Worm (Caenorhabditis elegans): Measurements from ENCODE around the gene gon-4.

The gon-4 gene

DNA sequence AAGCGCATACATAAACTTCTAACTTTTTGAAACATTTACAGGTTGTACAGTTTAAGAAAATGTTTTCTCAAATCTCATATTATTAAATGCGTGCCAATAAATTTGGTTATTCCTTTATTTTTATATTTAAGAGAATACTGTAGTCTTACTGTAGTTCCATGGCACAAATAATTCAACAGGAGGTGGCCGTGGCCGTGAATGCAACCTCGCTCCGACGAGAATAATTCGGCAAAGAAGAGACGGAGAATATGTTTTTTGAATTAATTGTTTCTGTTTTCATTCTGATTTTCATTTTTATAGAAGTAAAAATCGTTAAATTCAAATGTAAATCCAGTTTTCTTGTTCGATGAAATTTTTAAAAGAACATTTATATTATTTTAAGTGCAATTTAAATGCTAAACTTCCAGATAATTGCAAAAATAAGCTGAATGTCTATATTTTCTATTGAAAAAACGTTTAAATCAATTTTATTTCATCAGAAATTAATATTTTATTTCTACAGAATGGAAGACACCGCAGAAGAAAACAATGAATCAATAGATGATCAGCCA is at the start of gene gon-4:
Gene gon-4 (plus strand): TSS at position 501 of the 551 bp plus-strand sequence.
- no peak for TF ChIP-seq ref-1 (GFP tag; conservative IDR thresholded peaks at IDR 0.05)
- no peak for TF ChIP-seq med-1 (GFP tag; optimal IDR thresholded peaks at IDR 0.05; ENCODE audit: insufficient read depth)

ce11 chrIV:10148938-10149337 is 48.7 kb upstream of the gon-4 start, which contains the start of gene pigs-1:
Gene pigs-1 (minus strand): TSS chrIV:10149038.
- TF ChIP-seq klf-2 (GFP tag; conservative IDR thresholded peaks at IDR 0.05), result no peak
- TF ChIP-seq T22C8.4 (GFP tag; IDR thresholded peaks at IDR 0.05), result no peak
- TF ChIP-seq tab-1 (GFP tag; IDR thresholded peaks at IDR 0.05), result no peak
- TF ChIP-seq ztf-23 (GFP tag; IDR thresholded peaks at IDR 0.05), result no peak
- no peak for TF ChIP-seq flt-1 (GFP tag; IDR thresholded peaks at IDR 0.05)
- no peak for TF ChIP-seq cog-1 (tag; optimal IDR thresholded peaks at IDR 0.05)
- TF ChIP-seq med-1 (GFP tag; optimal IDR thresholded peaks at IDR 0.05; ENCODE audit: insufficient read depth), result no peak

ce11 chrIV:10150552-10151004 is 47.0 kb upstream of the gon-4 start, which contains the start of gene tsp-12:
Gene tsp-12 (minus strand): TSS chrIV:10150602.
- TF ChIP-seq med-1 (GFP tag; optimal IDR thresholded peaks at IDR 0.05; ENCODE audit: insufficient read depth) (no peak), ztf-23 (GFP tag; IDR thresholded peaks at IDR 0.05) (no peak), klf-2 (GFP tag; conservative IDR thresholded peaks at IDR 0.05) (no peak), ref-1 (GFP tag; conservative IDR thresholded peaks at IDR 0.05) (no peak), flt-1 (GFP tag; IDR thresholded peaks at IDR 0.05) (no peak), tab-1 (GFP tag; IDR thresholded peaks at IDR 0.05) (no peak), T22C8.4 (GFP tag; IDR thresholded peaks at IDR 0.05) (no peak), cog-1 (tag; optimal IDR thresholded peaks at IDR 0.05) (no peak), ztf-29 (GFP tag; IDR thresholded peaks at IDR 0.05) (no peak)

DNA sequence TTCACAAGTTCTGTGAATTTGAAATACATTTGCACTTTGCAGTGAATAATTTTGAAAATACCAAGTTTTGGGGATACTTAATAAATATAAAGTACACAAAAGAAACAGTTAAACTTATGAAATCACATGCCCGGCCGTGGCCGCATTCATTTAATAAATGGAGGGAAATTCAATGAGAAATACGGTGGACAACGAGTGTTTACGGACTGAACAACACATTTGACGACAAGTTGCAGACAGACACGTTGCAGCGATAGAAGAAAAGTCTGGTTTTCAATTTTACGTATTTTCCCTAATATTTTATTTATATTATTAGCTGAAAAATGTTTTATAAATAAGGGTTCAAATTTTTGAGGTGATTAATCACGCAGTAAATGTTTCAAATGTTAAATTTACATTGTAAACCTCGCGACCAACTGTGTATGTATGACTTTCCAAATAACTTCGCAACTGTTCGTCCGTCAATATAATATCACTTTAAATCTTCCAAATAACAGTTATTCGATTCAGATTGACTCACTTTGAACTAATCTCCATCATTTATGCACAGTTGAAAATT is 46.1 kb upstream of the gon-4 start, which contains the start of gene copg-1:
Gene copg-1 (plus strand): TSS at position 509 of the 559 bp plus-strand sequence.
- TF ChIP-seq tab-1 (GFP tag; IDR thresholded peaks at IDR 0.05), result no peak
- no peak for TF ChIP-seq ref-1 (GFP tag; conservative IDR thresholded peaks at IDR 0.05)
- no peak for TF ChIP-seq klf-2 (GFP tag; conservative IDR thresholded peaks at IDR 0.05)
- TF ChIP-seq ztf-23 (GFP tag; IDR thresholded peaks at IDR 0.05), result no peak
- no peak for TF ChIP-seq cog-1 (tag; optimal IDR thresholded peaks at IDR 0.05)
- no peak for TF ChIP-seq ztf-29 (GFP tag; IDR thresholded peaks at IDR 0.05)
- no peak for TF ChIP-seq flt-1 (GFP tag; IDR thresholded peaks at IDR 0.05)
- TF ChIP-seq T22C8.4 (GFP tag; IDR thresholded peaks at IDR 0.05), result no peak
- TF ChIP-seq med-1 (GFP tag; optimal IDR thresholded peaks at IDR 0.05; ENCODE audit: insufficient read depth), result no peak

ce11 chrIV:10153479-10153878 is 44.1 kb upstream of the gon-4 start:
- TF ChIP-seq tab-1 (GFP tag; IDR thresholded peaks at IDR 0.05), result no peak
- TF ChIP-seq ztf-23 (GFP tag; IDR thresholded peaks at IDR 0.05), result no peak
- TF ChIP-seq ref-1 (GFP tag; conservative IDR thresholded peaks at IDR 0.05), result no peak
- TF ChIP-seq flt-1 (GFP tag; IDR thresholded peaks at IDR 0.05), result no peak
- TF ChIP-seq cog-1 (tag; optimal IDR thresholded peaks at IDR 0.05), result no peak
- TF ChIP-seq T22C8.4 (GFP tag; IDR thresholded peaks at IDR 0.05), result no peak
- TF ChIP-seq ztf-29 (GFP tag; IDR thresholded peaks at IDR 0.05), result no peak
- TF ChIP-seq klf-2 (GFP tag; conservative IDR thresholded peaks at IDR 0.05), result no peak
- TF ChIP-seq med-1 (GFP tag; optimal IDR thresholded peaks at IDR 0.05; ENCODE audit: insufficient read depth), result no peak

DNA sequence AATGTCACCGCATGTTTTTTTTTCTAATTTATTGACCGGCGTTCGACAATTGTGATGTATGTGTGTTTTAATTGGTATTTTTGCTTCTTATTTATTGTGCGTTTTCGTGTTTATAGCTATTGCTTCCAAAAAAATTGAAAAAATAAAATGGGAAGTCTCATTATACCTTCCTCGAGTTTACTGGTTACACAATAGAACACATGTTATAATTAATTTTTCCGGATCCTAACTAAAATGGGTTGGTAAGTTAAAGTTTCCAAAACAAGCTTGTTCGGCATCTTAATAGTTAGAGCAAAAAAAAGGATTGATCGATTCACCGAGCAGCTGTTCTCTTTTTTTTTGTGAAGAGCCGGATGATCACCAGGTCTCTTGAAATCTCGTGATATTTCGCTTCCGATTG is 42.1 kb upstream of the gon-4 start, which contains the start of gene ttr-54:
Gene ttr-54 (plus strand): TSS at position 301 of the 400 bp plus-strand sequence.
- TF ChIP-seq tab-1 (GFP tag; IDR thresholded peaks at IDR 0.05), result no peak
- no peak for TF ChIP-seq ref-1 (GFP tag; conservative IDR thresholded peaks at IDR 0.05)
- TF ChIP-seq T22C8.4 (GFP tag; IDR thresholded peaks at IDR 0.05), result no peak
- TF ChIP-seq klf-2 (GFP tag; conservative IDR thresholded peaks at IDR 0.05), result no peak
- no peak for TF ChIP-seq ztf-23 (GFP tag; IDR thresholded peaks at IDR 0.05)

DNA sequence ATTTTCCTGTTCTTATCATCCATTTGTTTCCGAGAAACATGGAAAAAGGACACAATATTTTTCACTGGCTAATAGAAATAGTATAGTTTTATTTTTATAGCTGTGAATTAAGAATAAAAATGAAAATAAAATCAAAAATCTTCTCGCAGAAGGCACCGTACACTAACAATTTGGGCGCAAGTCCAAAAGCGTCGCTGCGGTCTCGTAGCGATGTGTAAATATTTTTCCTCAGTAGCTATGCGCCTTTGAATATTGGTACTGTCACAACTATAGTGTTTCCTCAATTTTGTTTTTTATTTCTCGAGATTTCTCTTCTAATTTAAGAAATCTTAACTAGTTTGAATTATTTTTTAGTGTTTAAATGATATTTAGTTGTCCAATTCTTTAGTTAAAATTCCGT is 40.6 kb upstream of the gon-4 start:
- TF ChIP-seq cog-1 (tag; optimal IDR thresholded peaks at IDR 0.05) (no peak), med-1 (GFP tag; optimal IDR thresholded peaks at IDR 0.05; ENCODE audit: insufficient read depth) (no peak), ztf-29 (GFP tag; IDR thresholded peaks at IDR 0.05) (no peak), tab-1 (GFP tag; IDR thresholded peaks at IDR 0.05) (no peak), klf-2 (GFP tag; conservative IDR thresholded peaks at IDR 0.05) (no peak)

ce11 chrIV:10157489-10158088 is 40.0 kb upstream of the gon-4 start, which contains the start of gene ttr-53:
Gene ttr-53 (plus strand): TSS chrIV:10158038.
- TF ChIP-seq tab-1 (GFP tag; IDR thresholded peaks at IDR 0.05), result no peak
- TF ChIP-seq klf-2 (GFP tag; conservative IDR thresholded peaks at IDR 0.05), result no peak
- TF ChIP-seq ref-1 (GFP tag; conservative IDR thresholded peaks at IDR 0.05), result no peak
- TF ChIP-seq ztf-29 (GFP tag; IDR thresholded peaks at IDR 0.05), result no peak
- TF ChIP-seq cog-1 (tag; optimal IDR thresholded peaks at IDR 0.05), result no peak
- TF ChIP-seq T22C8.4 (GFP tag; IDR thresholded peaks at IDR 0.05), result no peak
- no peak for TF ChIP-seq med-1 (GFP tag; optimal IDR thresholded peaks at IDR 0.05; ENCODE audit: insufficient read depth)
- no peak for TF ChIP-seq ztf-23 (GFP tag; IDR thresholded peaks at IDR 0.05)
- no peak for TF ChIP-seq flt-1 (GFP tag; IDR thresholded peaks at IDR 0.05)

DNA sequence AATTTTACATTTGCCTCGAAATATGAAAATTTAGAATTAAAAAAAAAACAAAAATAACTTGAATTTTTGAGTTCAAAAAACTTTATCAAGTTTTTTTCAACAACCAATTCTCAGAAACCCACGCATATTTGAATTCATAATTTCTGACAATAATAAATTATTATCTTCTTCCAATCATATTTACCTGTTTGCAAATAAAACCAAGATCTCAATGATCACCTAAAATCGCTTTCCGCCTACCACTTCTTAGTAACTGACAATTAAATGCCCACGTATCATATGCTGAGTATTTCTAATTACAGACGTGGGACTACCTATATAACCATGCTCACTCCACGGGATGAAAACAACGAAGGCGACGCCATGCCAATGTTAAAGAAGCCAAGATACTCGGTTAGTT is 35.9 kb upstream of the gon-4 start, which contains the start of gene pps-1:
Gene pps-1 (plus strand): TSS at position 301 of the 400 bp plus-strand sequence.
- TF ChIP-seq klf-2 (GFP tag; conservative IDR thresholded peaks at IDR 0.05), result no peak
- no peak for TF ChIP-seq cog-1 (tag; optimal IDR thresholded peaks at IDR 0.05)
- no peak for TF ChIP-seq ztf-29 (GFP tag; IDR thresholded peaks at IDR 0.05)
- no peak for TF ChIP-seq med-1 (GFP tag; optimal IDR thresholded peaks at IDR 0.05; ENCODE audit: insufficient read depth)
- TF ChIP-seq tab-1 (GFP tag; IDR thresholded peaks at IDR 0.05), result no peak
- TF ChIP-seq ztf-23 (GFP tag; IDR thresholded peaks at IDR 0.05), result no peak
- TF ChIP-seq flt-1 (GFP tag; IDR thresholded peaks at IDR 0.05), result no peak
- no peak for TF ChIP-seq ref-1 (GFP tag; conservative IDR thresholded peaks at IDR 0.05)
- no peak for TF ChIP-seq T22C8.4 (GFP tag; IDR thresholded peaks at IDR 0.05)
